Worm (Caenorhabditis elegans): ENCODE measurements around the gene csq-1.

The csq-1 gene

ce11 chrX:14678983-14679382 lies 5.7 kb upstream of the csq-1 start (continued):
- TF ChIP-seq athp-1 (tag; optimal IDR thresholded peaks at IDR 0.05) (no peak), ztf-3 (GFP tag; optimal IDR thresholded peaks at IDR 0.05) (no peak), Y53G8AR.9 (GFP tag; conservative IDR thresholded peaks at IDR 0.05) (no peak), chd-7 (tag; optimal IDR thresholded peaks at IDR 0.05) (no peak), snpc-3.4 (tag; optimal IDR thresholded peaks at IDR 0.05) (peak; percentile 46), attf-5 (GFP tag; optimal IDR thresholded peaks at IDR 0.05) (no peak), B0035.1 (tag; optimal IDR thresholded peaks at IDR 0.05) (no peak), hmg-20 (GFP tag; IDR thresholded peaks at IDR 0.05) (no peak), repo-1 (tag; optimal IDR thresholded peaks at IDR 0.05) (no peak), madf-6 (GFP tag; IDR thresholded peaks at IDR 0.05) (no peak), mcd-1 (GFP tag; IDR thresholded peaks at IDR 0.05) (no peak), aptf-2 (GFP tag; conservative IDR thresholded peaks at IDR 0.05) (no peak), dpff-1 (tag; optimal IDR thresholded peaks at IDR 0.05) (no peak), F57C9.4 (tag; optimal IDR thresholded peaks at IDR 0.05) (no peak), tbp1 (GFP tag; optimal IDR thresholded peaks at IDR 0.05) (peak; percentile 89), pha-4 (tag; optimal IDR thresholded peaks at IDR 0.05) (no peak), attf-6 (GFP tag; IDR thresholded peaks at IDR 0.05) (no peak), attf-3 (GFP tag; conservative IDR thresholded peaks at IDR 0.05) (no peak), F33H1.4 (GFP tag; IDR thresholded peaks at IDR 0.05) (no peak), hlh-12 (tag; optimal IDR thresholded peaks at IDR 0.05) (no peak), mel-28 (tag; optimal IDR thresholded peaks at IDR 0.05; ENCODE audit: borderline replicate concordance) (no peak), nhr-27 (tag; optimal IDR thresholded peaks at IDR 0.05) (no peak), ztf-18 (tag; optimal IDR thresholded peaks at IDR 0.05) (no peak), sdz-38 (tag; optimal IDR thresholded peaks at IDR 0.05) (no peak), zfh-2 (GFP tag; conservative IDR thresholded peaks at IDR 0.05) (no peak), lin-54 (GFP tag; optimal IDR thresholded peaks at IDR 0.05) (no peak), egl-18 (GFP tag; IDR thresholded peaks at IDR 0.05) (no peak), him-1 (tag; optimal IDR thresholded peaks at IDR 0.05) (peak; percentile 77), ceh-40 (GFP tag; IDR thresholded peaks at IDR 0.05) (no peak)

- TF ChIP-seq bed-2 (GFP tag; IDR thresholded peaks at IDR 0.05) (no peak), snpc-4 (GFP tag; optimal IDR thresholded peaks at IDR 0.05) (no peak), snpc-4 (tag; optimal IDR thresholded peaks at IDR 0.05) (peak in 3 of 4 experiments; percentile 69 to 91 (median 88)), madf-3 (GFP tag; IDR thresholded peaks at IDR 0.05) (no peak)
Measured at ce11 chrX:14680474-14680873, 4.2 kb upstream of the csq-1 start.

ce11 chrX:14692905-14693304 lies 8.2 kb downstream of the csq-1 start, which contains the start of gene sox-3:
sox-3 (minus strand) TSS chrX:14693005.
- TF ChIP-seq attf-5 (GFP tag; optimal IDR thresholded peaks at IDR 0.05) (no peak), F33H1.4 (GFP tag; IDR thresholded peaks at IDR 0.05) (no peak), F55B11.4 (tag; optimal IDR thresholded peaks at IDR 0.05; ENCODE audit: borderline replicate concordance, insufficient read depth) (no peak)

ce11 chrX:14694633-14695177 lies 10.0 kb downstream of the csq-1 start:
- no peak for TF ChIP-seq snpc-1.3 (tag; optimal IDR thresholded peaks at IDR 0.05; ENCODE audit: insufficient read depth)
- TF ChIP-seq Y95B8A.8 (GFP tag; IDR thresholded peaks at IDR 0.05) = no peak
- TF ChIP-seq snpc-4 (GFP tag; optimal IDR thresholded peaks at IDR 0.05) = no peak
- TF ChIP-seq snpc-4 (tag; optimal IDR thresholded peaks at IDR 0.05) = no peak
- no peak for TF ChIP-seq pha-4 (tag; optimal IDR thresholded peaks at IDR 0.05)
- TF ChIP-seq sdz-38 (tag; optimal IDR thresholded peaks at IDR 0.05) = no peak
- TF ChIP-seq egl-44 (GFP tag; IDR thresholded peaks at IDR 0.05) = no peak
- TF ChIP-seq zfh-2 (GFP tag; conservative IDR thresholded peaks at IDR 0.05) = peak; percentile 42; the same call in 1 of the 2 replicates
- no peak for TF ChIP-seq ceh-100 (GFP tag; IDR thresholded peaks at IDR 0.05)
- TF ChIP-seq ztf-6 (GFP tag; IDR thresholded peaks at IDR 0.05) = no peak

Measured in whole organism, young adult.